Fruit fly (Drosophila melanogaster): ENCODE results near the gene CG32683.

CG32683 gene

DNA sequence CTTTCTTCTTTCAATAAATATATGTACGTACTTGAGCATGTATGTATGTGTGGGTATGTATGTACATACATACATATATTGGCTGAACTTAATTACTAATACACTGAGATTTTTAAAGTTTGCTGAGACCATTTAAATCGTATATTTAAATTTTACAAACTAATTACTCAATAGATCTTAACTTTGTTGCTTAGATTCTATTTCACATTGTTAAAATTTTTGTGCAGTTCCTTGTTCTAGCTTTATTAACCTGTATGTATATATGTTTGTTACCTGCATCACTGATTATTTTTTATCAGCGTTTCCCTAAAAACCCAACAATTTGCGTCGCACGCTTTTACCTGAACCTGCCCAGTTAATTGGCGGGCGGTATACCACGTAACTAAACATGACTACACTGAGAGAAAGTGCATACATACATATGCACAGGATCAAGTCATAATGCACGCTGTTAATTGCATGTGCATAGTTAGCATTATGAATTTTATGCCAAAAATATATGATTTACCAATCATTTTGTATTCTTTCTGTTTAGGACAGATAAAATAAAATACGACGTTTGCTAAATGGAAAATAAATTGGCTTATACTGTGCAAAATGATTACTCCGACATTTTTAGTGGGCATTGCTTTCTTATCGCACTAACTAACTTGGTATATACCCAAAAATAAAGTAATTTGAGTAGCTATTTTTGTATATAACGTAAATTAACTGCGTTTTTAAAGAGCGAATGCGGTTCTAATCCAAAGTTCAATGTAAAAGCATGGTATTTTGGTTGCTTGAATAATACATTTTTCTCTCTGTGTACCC lies 91.9 kb downstream of the CG32683 start (continued):
- no peak for TF ChIP-seq CG34224 (GFP tag; IDR thresholded peaks at IDR 0.05; ENCODE audit: partially characterized antibody)
- TF ChIP-seq Bteb2 (GFP tag; optimal IDR thresholded peaks at IDR 0.05): no peak
- no peak for TF ChIP-seq her (GFP tag; optimal IDR thresholded peaks at IDR 0.05)
- TF ChIP-seq CG13894 (tag; optimal IDR thresholded peaks at IDR 0.05): no peak
- no peak for TF ChIP-seq trem (tag; optimal IDR thresholded peaks at IDR 0.05)
- no peak for TF ChIP-seq CG7372 (GFP tag; IDR thresholded peaks at IDR 0.05)
- TF ChIP-seq CG12659 (GFP tag; optimal IDR thresholded peaks at IDR 0.05): peak; percentile 37
- TF ChIP-seq CG3065 (GFP tag; optimal IDR thresholded peaks at IDR 0.05): no peak
- peak; percentile 3 for TF ChIP-seq CG15514 (GFP tag; optimal IDR thresholded peaks at IDR 0.05)
- TF ChIP-seq exex (tag; optimal IDR thresholded peaks at IDR 0.05): no peak
- 0 out of 2 replicates have a peak, but pooled peaks have one; percentile 4 for TF ChIP-seq CG14441 (GFP tag; IDR thresholded peaks at IDR 0.05)
- TF ChIP-seq sima (GFP tag; optimal IDR thresholded peaks at IDR 0.05): no peak
- peak; percentile 13 for TF ChIP-seq CG12155 (GFP tag; optimal IDR thresholded peaks at IDR 0.05)
- no peak for TF ChIP-seq odd (GFP tag; optimal IDR thresholded peaks at IDR 0.05)
- TF ChIP-seq slbo (GFP tag; IDR thresholded peaks at IDR 0.05): peak; percentile 16; the same call in 1 of the 2 replicates
- TF ChIP-seq schlank (tag; optimal IDR thresholded peaks at IDR 0.05): no peak
- TF ChIP-seq CG10209 (GFP tag; optimal IDR thresholded peaks at IDR 0.05): peak; percentile 27
- no peak for TF ChIP-seq vvl (GFP tag; IDR thresholded peaks at IDR 0.05)
- TF ChIP-seq CG18599 (GFP tag; optimal IDR thresholded peaks at IDR 0.05): no peak
- TF ChIP-seq CG17359 (tag; optimal IDR thresholded peaks at IDR 0.05): peak; percentile 7
- no peak for TF ChIP-seq CG9817 (tag; optimal IDR thresholded peaks at IDR 0.05)
- TF ChIP-seq lbe (GFP tag; optimal IDR thresholded peaks at IDR 0.05): no peak
- peak; percentile 40 for TF ChIP-seq fd96Cb (tag; optimal IDR thresholded peaks at IDR 0.05)
- TF ChIP-seq CG14965 (GFP tag; optimal IDR thresholded peaks at IDR 0.05; ENCODE audit: borderline replicate concordance): no peak
- TF ChIP-seq dpn (GFP tag; optimal IDR thresholded peaks at IDR 0.05): peak in 1 of 2 experiments; percentile 25
- no peak for TF ChIP-seq TFAM (GFP tag; optimal IDR thresholded peaks at IDR 0.05)
- TF ChIP-seq B-H2 (GFP tag; optimal IDR thresholded peaks at IDR 0.05): no peak
- TF ChIP-seq slou (GFP tag; optimal IDR thresholded peaks at IDR 0.05): no peak
- TF ChIP-seq tna (GFP tag; IDR thresholded peaks at IDR 0.05; ENCODE audit: partially characterized antibody): no peak
- TF ChIP-seq CG8944 (GFP tag; optimal IDR thresholded peaks at IDR 0.05): no peak
- TF ChIP-seq bowl (GFP tag; IDR thresholded peaks at IDR 0.05): no peak
- peak; percentile 12 for TF ChIP-seq CG16815 (GFP tag; optimal IDR thresholded peaks at IDR 0.05)
- peak; percentile 6 for TF ChIP-seq CG8388 (GFP tag; optimal IDR thresholded peaks at IDR 0.05)
- no peak for TF ChIP-seq CG10274 (GFP tag; optimal IDR thresholded peaks at IDR 0.05)
- TF ChIP-seq CG17186 (GFP tag; optimal IDR thresholded peaks at IDR 0.05): no peak
- TF ChIP-seq CG4404 (GFP tag; IDR thresholded peaks at IDR 0.05): no peak
- TF ChIP-seq twi (tag; optimal IDR thresholded peaks at IDR 0.05): no peak
- no peak for TF ChIP-seq luna (GFP tag; optimal IDR thresholded peaks at IDR 0.05)
- no peak for TF ChIP-seq CG9609 (GFP tag; optimal IDR thresholded peaks at IDR 0.05)
- 0 out of 3 replicates have a peak, but pooled peaks have one; percentile 32 for TF ChIP-seq H15 (GFP tag; IDR thresholded peaks at IDR 0.05)
- peak; percentile 50 for TF ChIP-seq Sox100B (GFP tag; optimal IDR thresholded peaks at IDR 0.05)
- TF ChIP-seq CG1602 (GFP tag; optimal IDR thresholded peaks at IDR 0.05): peak; percentile 31
- no peak for TF ChIP-seq wek (GFP tag; optimal IDR thresholded peaks at IDR 0.05)
- TF ChIP-seq CG4282 (GFP tag; optimal IDR thresholded peaks at IDR 0.05): no peak
- no peak for TF ChIP-seq CG7963 (GFP tag; IDR thresholded peaks at IDR 0.05; ENCODE audit: partially characterized antibody)
- no peak for TF ChIP-seq CG1529 (GFP tag; optimal IDR thresholded peaks at IDR 0.05)
- no peak for TF ChIP-seq chn (GFP tag; optimal IDR thresholded peaks at IDR 0.05)
- no peak for TF ChIP-seq usp (GFP tag; optimal IDR thresholded peaks at IDR 0.05)
- peak; percentile 15 for TF ChIP-seq CHES-1-like (GFP tag; optimal IDR thresholded peaks at IDR 0.05)

All from whole organism, embryonic.